Fruit fly (Drosophila melanogaster) whole organism, prepupa: ENCODE results near the gene CG15571.

Experiments
- CG10669 ChIP-seq: fragments of 200-800 bp; sonication (Bioruptor generic); optimal IDR thresholded peaks from 3 replicates; lab custom pipeline; 2018; ENCODE audit warnings: missing biosample characterization, mild to moderate bottlenecking, missing genetic modification characterization, moderate library complexity
- CG3032 ChIP-seq: fragments of 200-800 bp; optimal IDR thresholded peaks from 2 replicates; lab custom pipeline; 2019; ENCODE audit warnings: missing biosample characterization, mild to moderate bottlenecking, missing genetic modification characterization, moderate library complexity
- svp ChIP-seq: fragments of 200-800 bp; sonication (Bioruptor generic); peaks from one replicate; lab custom pipeline; 2016; ENCODE audit warnings: missing biosample characterization, missing genetic modification characterization

- TF ChIP-seq CG3032: peak; percentile 28
- TF ChIP-seq CG10669: peak; percentile 24
- no peak for TF ChIP-seq svp (GFP tag; lab: Kevin White, UChicago)
Observed at dm6 chrX:4203713-4204447, 13.3 kb downstream of the CG15571 start.
